Fruit fly (Drosophila melanogaster) whole organism, embryonic: ENCODE results near the gene Muc14A.
A peak's percentile ranks its signal among the peaks of the same experiment; 100 is the strongest.

ENCODE experiments used
- Bdp1 ChIP-seq: fragments of 200-800 bp; sonication (Bioruptor generic); optimal IDR thresholded peaks from 3 replicates; lab custom pipeline; 2016; ENCODE audit warnings: missing biosample characterization, missing genetic modification characterization
- CG10979 ChIP-seq: fragments of 200-800 bp; sonication (Bioruptor generic); optimal IDR thresholded peaks from 2 replicates; lab custom pipeline; 2018; ENCODE audit warnings: missing biosample characterization, mild to moderate bottlenecking, missing genetic modification characterization, moderate library complexity
- CG11504 ChIP-seq: fragments of 200-800 bp; sonication (Bioruptor generic); optimal IDR thresholded peaks from 3 replicates; lab custom pipeline; 2019; ENCODE audit warnings: missing biosample characterization, mild to moderate bottlenecking, missing genetic modification characterization, moderate library complexity
- CG14860 ChIP-seq: fragments of 200-800 bp; sonication (Bioruptor generic); IDR thresholded peaks from 3 replicates; pipeline ENCODE4 v1.3.6; 2022; ENCODE audit warnings: missing biosample characterization, missing genetic modification characterization; ENCODE audit not compliant: partially characterized antibody
- CG2120 ChIP-seq: fragments of 200-800 bp; sonication (Bioruptor generic); optimal IDR thresholded peaks from 3 replicates; lab custom pipeline; 2016; ENCODE audit warnings: missing biosample characterization, missing genetic modification characterization
- CG31388 ChIP-seq: fragments of 200-800 bp; sonication (Bioruptor generic); optimal IDR thresholded peaks from 2 replicates; lab custom pipeline; 2016; ENCODE audit warnings: missing biosample characterization, missing genetic modification characterization
- CG3281 ChIP-seq: fragments of 200-800 bp; sonication (Bioruptor generic); optimal IDR thresholded peaks from 3 replicates; lab custom pipeline; 2017; ENCODE audit warnings: missing biosample characterization, mild to moderate bottlenecking, missing genetic modification characterization
- CG4707 ChIP-seq: fragments of 200-800 bp; sonication (Bioruptor generic); optimal IDR thresholded peaks from 2 replicates; lab custom pipeline; 2018; ENCODE audit warnings: missing biosample characterization, mild to moderate bottlenecking, missing genetic modification characterization, moderate library complexity
- CG6272 ChIP-seq: fragments of 200-800 bp; sonication (Bioruptor generic); IDR thresholded peaks from 2 replicates; pipeline ENCODE4 v1.3.6; 2022; ENCODE audit warnings: missing biosample characterization, missing genetic modification characterization
- CG6689 ChIP-seq: fragments of 200-800 bp; sonication (Bioruptor generic); IDR thresholded peaks from 2 replicates; pipeline ENCODE4 v1.3.6; 2022; ENCODE audit warnings: missing biosample characterization, missing genetic modification characterization
- CG7357 ChIP-seq: fragments of 200-800 bp; sonication (Bioruptor generic); IDR thresholded peaks from 3 replicates; pipeline ENCODE4 v1.3.6; 2022; ENCODE audit warnings: missing biosample characterization, missing genetic modification characterization
- CG8388 ChIP-seq: fragments of 200-800 bp; sonication (Bioruptor generic); optimal IDR thresholded peaks from 2 replicates; lab custom pipeline; 2019; ENCODE audit warnings: missing biosample characterization, mild to moderate bottlenecking, missing genetic modification characterization, moderate library complexity
- CG8924 ChIP-seq: fragments of 200-800 bp; optimal IDR thresholded peaks from 3 replicates; lab custom pipeline; 2019; ENCODE audit warnings: missing biosample characterization, mild to moderate bottlenecking, missing genetic modification characterization, moderate library complexity
- CG9727 ChIP-seq: fragments of 200-800 bp; sonication (Bioruptor generic); optimal IDR thresholded peaks from 3 replicates; lab custom pipeline; 2017; ENCODE audit warnings: missing biosample characterization, mild to moderate bottlenecking, missing genetic modification characterization
- CG9932 ChIP-seq: fragments of 200-800 bp; sonication (Bioruptor generic); IDR thresholded peaks from 2 replicates; pipeline ENCODE4 v1.3.6; 2022; ENCODE audit warnings: missing biosample characterization, missing genetic modification characterization
- CTCF ChIP-seq: fragments of 200-800 bp; sonication (Bioruptor generic); optimal IDR thresholded peaks from 2 replicates; lab custom pipeline; 2017; ENCODE audit warnings: missing biosample characterization, mild to moderate bottlenecking, missing genetic modification characterization, moderate library complexity
- CrebB ChIP-seq: fragments of 200-800 bp; sonication (Bioruptor generic); optimal IDR thresholded peaks from 3 replicates; lab custom pipeline; 2018; ENCODE audit warnings: missing biosample characterization, mild to moderate bottlenecking, missing genetic modification characterization
- D19B ChIP-seq: fragments of 200-800 bp; sonication (Bioruptor generic); optimal IDR thresholded peaks from 2 replicates; lab custom pipeline; 2017; ENCODE audit warnings: missing biosample characterization, mild to moderate bottlenecking, missing genetic modification characterization
- Dbx ChIP-seq: fragments of 200-800 bp; sonication (Bioruptor generic); IDR thresholded peaks from 3 replicates; pipeline ENCODE4 v1.3.6; 2022; ENCODE audit warnings: missing biosample characterization, missing genetic modification characterization
- Hand ChIP-seq: fragments of 200-800 bp; sonication (Bioruptor generic); optimal IDR thresholded peaks from 2 replicates; lab custom pipeline; 2017; ENCODE audit warnings: mild to moderate bottlenecking, missing biosample characterization, missing genetic modification reagents, missing genetic modification characterization
- HmgD ChIP-seq: fragments of 200-800 bp; sonication (Bioruptor generic); optimal IDR thresholded peaks from 3 replicates; lab custom pipeline; 2016; ENCODE audit warnings: missing biosample characterization, missing genetic modification characterization
- HmgZ ChIP-seq: fragments of 200-800 bp; sonication (Bioruptor generic); optimal IDR thresholded peaks from 2 replicates; lab custom pipeline; 2018; ENCODE audit warnings: missing biosample characterization, mild to moderate bottlenecking, missing genetic modification characterization
- MBD-R2 ChIP-seq: fragments of 200-800 bp; sonication (Bioruptor generic); IDR thresholded peaks from 2 replicates; pipeline ENCODE4 v1.3.6; 2022; ENCODE audit warnings: missing biosample characterization, missing genetic modification characterization
- MESR4 ChIP-seq: fragments of 200-800 bp; sonication (Bioruptor generic); optimal IDR thresholded peaks from 2 replicates; lab custom pipeline; 2018; ENCODE audit warnings: missing biosample characterization, mild to moderate bottlenecking, missing genetic modification characterization, moderate library complexity
- Meics ChIP-seq: fragments of 200-800 bp; sonication (Bioruptor generic); optimal IDR thresholded peaks from 2 replicates; lab custom pipeline; 2017; ENCODE audit warnings: missing biosample characterization, mild to moderate bottlenecking, missing genetic modification characterization
- Nf-YA ChIP-seq: fragments of 200-800 bp; sonication (Bioruptor generic); IDR thresholded peaks from 2 replicates; pipeline ENCODE4 v1.3.6; 2022; ENCODE audit warnings: missing biosample characterization, missing genetic modification characterization
- Poxn ChIP-seq: fragments of 200-800 bp; sonication (Bioruptor generic); IDR thresholded peaks from 2 replicates; pipeline ENCODE4 v1.3.6; 2022; ENCODE audit warnings: missing biosample characterization, missing genetic modification characterization
- Scr ChIP-seq: fragments of 200-800 bp; sonication (Bioruptor generic); IDR thresholded peaks from 2 replicates; pipeline ENCODE4 v1.3.6; 2022; ENCODE audit warnings: missing biosample characterization, missing genetic modification characterization; ENCODE audit not compliant: partially characterized antibody
- Sox100B ChIP-seq: fragments of 200-800 bp; sonication (Bioruptor generic); optimal IDR thresholded peaks from 3 replicates; lab custom pipeline; 2018; ENCODE audit warnings: missing biosample characterization, mild to moderate bottlenecking, missing genetic modification characterization
- Stat92E ChIP-seq, 3 experiments: fragments of >200 bp in 2 of 3; fragments of 200-800 bp in 1 of 3; sonication (Bioruptor generic) in 1 of 3; optimal IDR thresholded peaks; 2 replicates each; lab custom pipeline; 2017 to 2019; ENCODE audit warnings: missing biosample characterization in 3 of 3, missing genetic modification characterization in 3 of 3, mild to moderate bottlenecking in 1 of 3, moderate library complexity in 1 of 3
- ap ChIP-seq: fragments of 200-800 bp; sonication (Bioruptor generic); IDR thresholded peaks from 2 replicates; pipeline ENCODE4 v1.3.6; 2022; ENCODE audit warnings: missing biosample characterization, missing genetic modification characterization
- cg ChIP-seq: fragments of 200-800 bp; sonication (Bioruptor generic); optimal IDR thresholded peaks from 3 replicates; lab custom pipeline; 2019; ENCODE audit warnings: missing biosample characterization, mild to moderate bottlenecking, missing genetic modification characterization, moderate library complexity
- ci ChIP-seq: fragments of 200-800 bp; sonication (Bioruptor generic); IDR thresholded peaks from 3 replicates; pipeline ENCODE4 v1.3.6; 2022; ENCODE audit warnings: missing biosample characterization, missing genetic modification characterization
- gcm2 ChIP-seq: fragments of 200-800 bp; sonication (Bioruptor generic); optimal IDR thresholded peaks from 2 replicates; lab custom pipeline; 2016; ENCODE audit warnings: missing biosample characterization, missing genetic modification characterization
- gem ChIP-seq: fragments of 200-800 bp; sonication (Bioruptor generic); optimal IDR thresholded peaks from 2 replicates; lab custom pipeline; 2019; ENCODE audit warnings: missing biosample characterization, mild to moderate bottlenecking, missing genetic modification characterization, moderate library complexity
- gro ChIP-seq: fragments of 200-800 bp; sonication (Bioruptor generic); optimal IDR thresholded peaks from 2 replicates; lab custom pipeline; 2016; ENCODE audit warnings: missing biosample characterization, missing genetic modification characterization
- ham ChIP-seq: fragments of 200-800 bp; sonication (Bioruptor generic); IDR thresholded peaks from 2 replicates; pipeline ENCODE4 v1.3.6; 2022; ENCODE audit warnings: missing biosample characterization, missing genetic modification characterization
- her ChIP-seq: fragments of 200-800 bp; sonication (Bioruptor generic); optimal IDR thresholded peaks from 2 replicates; lab custom pipeline; 2016; ENCODE audit warnings: missing biosample characterization, missing genetic modification characterization
- hkb ChIP-seq, 2 experiments: fragments of 200-800 bp in 1 of 2; fragments of >200 bp in 1 of 2; sonication (Bioruptor generic) in 1 of 2; IDR thresholded peaks in 1 of 2; optimal IDR thresholded peaks in 1 of 2; 2 replicates each; pipeline versions ENCODE4 v1.3.6 to Lab custom; 2017 to 2022; ENCODE audit warnings: missing biosample characterization in 1 of 2, missing genetic modification characterization in 1 of 2
- jigr1 ChIP-seq: fragments of 200-800 bp; sonication (Bioruptor generic); IDR thresholded peaks from 3 replicates; pipeline ENCODE4 v1.3.6; 2022; ENCODE audit warnings: missing biosample characterization, missing genetic modification characterization
- lilli ChIP-seq: fragments of 200-800 bp; sonication (Bioruptor generic); optimal IDR thresholded peaks from 3 replicates; lab custom pipeline; 2016; ENCODE audit warnings: missing biosample characterization, missing genetic modification characterization
- maf-S ChIP-seq: fragments of 200-800 bp; sonication (Bioruptor generic); optimal IDR thresholded peaks from 2 replicates; lab custom pipeline; 2016; ENCODE audit warnings: missing biosample characterization, missing genetic modification characterization
- pum ChIP-seq: fragments of 200-800 bp; sonication (Bioruptor generic); optimal IDR thresholded peaks from 2 replicates; lab custom pipeline; 2016; ENCODE audit warnings: missing biosample characterization, missing genetic modification characterization
- schlank ChIP-seq: fragments of 200-800 bp; sonication (Bioruptor generic); optimal IDR thresholded peaks from 2 replicates; lab custom pipeline; 2018; ENCODE audit warnings: missing biosample characterization, mild to moderate bottlenecking, missing genetic modification characterization
- scrt ChIP-seq: fragments of 200-800 bp; sonication (Bioruptor generic); optimal IDR thresholded peaks from 2 replicates; lab custom pipeline; 2018; ENCODE audit warnings: missing biosample characterization, mild to moderate bottlenecking, missing genetic modification characterization, moderate library complexity
- tll ChIP-seq, 2 experiments: fragments of 200-800 bp in 1 of 2; fragments of >200 bp in 1 of 2; sonication (Bioruptor generic) in 1 of 2; optimal IDR thresholded peaks; 2 replicates each; lab custom pipeline; 2017 to 2019; ENCODE audit warnings: missing biosample characterization in 2 of 2, missing genetic modification characterization in 2 of 2, mild to moderate bottlenecking in 1 of 2, moderate library complexity in 1 of 2
- tna ChIP-seq: fragments of 200-800 bp; sonication (Bioruptor generic); IDR thresholded peaks from 2 replicates; pipeline ENCODE4 v1.3.6; 2022; ENCODE audit warnings: missing biosample characterization, missing genetic modification characterization; ENCODE audit not compliant: partially characterized antibody
- twi ChIP-seq: fragments of 200-800 bp; optimal IDR thresholded peaks from 2 replicates; lab custom pipeline; 2019; ENCODE audit warnings: missing biosample characterization, mild to moderate bottlenecking, missing genetic modification characterization, moderate library complexity
- vnd ChIP-seq: fragments of 200-800 bp; sonication (Bioruptor generic); IDR thresholded peaks from 3 replicates; pipeline ENCODE4 v1.3.6; 2022; ENCODE audit warnings: missing biosample characterization, missing genetic modification characterization; ENCODE audit not compliant: partially characterized antibody

Muc14A gene

DNA sequence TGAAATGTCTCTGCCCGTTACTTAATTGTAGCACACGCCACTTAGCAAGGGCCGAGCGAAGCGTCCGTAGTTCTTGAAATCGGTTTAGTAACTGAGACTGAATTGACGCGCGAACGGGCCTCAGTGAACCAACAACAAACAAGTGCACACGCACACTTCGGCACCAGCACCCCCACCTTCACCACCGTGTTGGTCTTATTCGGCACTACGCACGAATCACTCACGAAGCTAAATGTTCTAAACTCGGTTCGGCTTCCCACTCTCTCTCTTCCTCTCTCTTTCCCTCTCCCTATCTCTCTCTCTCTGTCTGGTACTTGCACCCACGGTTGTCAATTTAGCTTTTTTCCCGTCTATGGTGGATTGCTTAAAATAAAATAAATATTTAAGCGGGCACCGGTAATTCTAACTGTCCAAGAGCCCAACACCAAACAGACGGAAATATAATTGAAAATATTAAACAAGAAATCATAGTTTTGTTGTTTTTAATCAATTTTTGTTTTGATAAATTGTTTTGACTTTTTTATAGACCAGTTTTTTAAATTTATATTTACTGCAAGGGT lies 82.6 kb downstream of the Muc14A start, which contains the start of gene Tob (continued):
- peak; percentile 77 for TF ChIP-seq cg (GFP tag; lab: Kevin White, UChicago)
- TF ChIP-seq Stat92E (GFP tag; optimal IDR thresholded peaks at IDR 0.05; lab: Kevin White, UChicago), result peak in 1 of 3 experiments; percentile 71
- peak; percentile 4 for TF ChIP-seq CG2120 (GFP tag; lab: Kevin White, UChicago)
- TF ChIP-seq schlank, result no peak
- TF ChIP-seq hkb (optimal IDR thresholded peaks at IDR 0.05; lab: Kevin White, UChicago), result no peak
- TF ChIP-seq hkb (GFP tag; IDR thresholded peaks at IDR 0.05; lab: Robert Waterston, UW), result peak; percentile 30; the same call in 1 of the 2 replicates
- peak; percentile 2 for TF ChIP-seq CG3281 (GFP tag; lab: Kevin White, UChicago)
- no peak for TF ChIP-seq tll (GFP tag; optimal IDR thresholded peaks at IDR 0.05; lab: Kevin White, UChicago)
- TF ChIP-seq CG10979 (tag; lab: Kevin White, UChicago), result peak; percentile 4
- TF ChIP-seq jigr1, result no peak
- no peak for TF ChIP-seq CG9727 (GFP tag; lab: Kevin White, UChicago)
- TF ChIP-seq gro, result peak; percentile 40
- no peak for TF ChIP-seq CG8388 (GFP tag; lab: Kevin White, UChicago)
- TF ChIP-seq gem (tag; lab: Kevin White, UChicago), result peak; percentile 48
- peak; percentile 11 for TF ChIP-seq lilli (GFP tag; lab: Kevin White, UChicago)
- TF ChIP-seq Poxn, result no peak
- peak; percentile 26 for TF ChIP-seq Sox100B
- TF ChIP-seq CG7357 (GFP tag; lab: Robert Waterston, UW), result no peak
- TF ChIP-seq Scr (GFP tag; lab: Robert Waterston, UW), result peak; percentile 12; the same call in 1 of the 2 replicates
- TF ChIP-seq scrt (GFP tag; lab: Kevin White, UChicago), result no peak
- peak; percentile 27 for TF ChIP-seq CrebB
- TF ChIP-seq Nf-YA, result no peak
- peak; percentile 36 for TF ChIP-seq CG11504
- TF ChIP-seq CG31388, result no peak
- TF ChIP-seq Bdp1 (GFP tag; lab: Kevin White, UChicago), result no peak
- TF ChIP-seq CG6689 (GFP tag; lab: Robert Waterston, UW), result 0 out of 2 replicates have a peak, but pooled peaks have one; percentile 11
- TF ChIP-seq D19B, result no peak
- no peak for TF ChIP-seq gcm2 (GFP tag; lab: Kevin White, UChicago)
- no peak for TF ChIP-seq ap
- no peak for TF ChIP-seq CG4707 (GFP tag; lab: Kevin White, UChicago)
- TF ChIP-seq her (GFP tag; lab: Kevin White, UChicago), result peak; percentile 22
- TF ChIP-seq CTCF, result no peak
- TF ChIP-seq Dbx (GFP tag; lab: Robert Waterston, UW), result peak; percentile 40; the same call in 2 of the 3 replicates
- peak; percentile 100 for TF ChIP-seq Meics (GFP tag; lab: Kevin White, UChicago)
- TF ChIP-seq maf-S (GFP tag; lab: Kevin White, UChicago), result no peak
- peak; percentile 38 for TF ChIP-seq HmgD (GFP tag; lab: Kevin White, UChicago)
- peak; percentile 4 for TF ChIP-seq MESR4
- no peak for TF ChIP-seq CG14860 (GFP tag; lab: Robert Waterston, UW)
- TF ChIP-seq tna (GFP tag; lab: Robert Waterston, UW), result peak; percentile 15; the same call in 1 of the 2 replicates
- TF ChIP-seq CG6272 (GFP tag; lab: Robert Waterston, UW), result no peak
- peak; percentile 78; the same call in 2 of the 3 replicates for TF ChIP-seq ci (GFP tag; lab: Robert Waterston, UW)
- no peak for TF ChIP-seq ham (GFP tag; lab: Robert Waterston, UW)
- TF ChIP-seq vnd (GFP tag; lab: Robert Waterston, UW), result 0 out of 3 replicates have a peak, but pooled peaks have one; percentile 9
- TF ChIP-seq MBD-R2 (GFP tag; lab: Robert Waterston, UW), result peak; percentile 27; the same call in 1 of the 2 replicates
- TF ChIP-seq CG8924, result peak; percentile 12
- no peak for TF ChIP-seq pum (GFP tag; lab: Kevin White, UChicago)
- TF ChIP-seq twi (tag; lab: Kevin White, UChicago), result no peak
- peak; percentile 3 for TF ChIP-seq Hand (GFP tag; lab: Kevin White, UChicago)
- TF ChIP-seq HmgZ (tag; lab: Kevin White, UChicago), result peak; percentile 52
- TF ChIP-seq CG9932 (GFP tag; lab: Robert Waterston, UW), result no peak
